Fruit fly (Drosophila melanogaster) whole organism, wandering third instar larva: ENCODE measurements around the gene sing.

Source experiments
- OdsH ChIP-seq: fragments of 200-800 bp; sonication (Bioruptor generic); optimal IDR thresholded peaks from 2 replicates; lab custom pipeline; 2016; ENCODE audit warnings: missing biosample characterization, mild to moderate bottlenecking, missing genetic modification characterization
- dmrt93B ChIP-seq: fragments of 200-800 bp; sonication (Bioruptor generic); optimal IDR thresholded peaks from 2 replicates; lab custom pipeline; 2018; ENCODE audit warnings: missing biosample characterization, mild to moderate bottlenecking, missing genetic modification characterization
- ey ChIP-seq: fragments of 200-800 bp; sonication (Bioruptor generic); optimal IDR thresholded peaks from 2 replicates; lab custom pipeline; 2016; ENCODE audit warnings: missing biosample characterization, missing genetic modification characterization
- fru ChIP-seq: fragments of 200-800 bp; sonication (Bioruptor generic); optimal IDR thresholded peaks from 3 replicates; lab custom pipeline; 2016; ENCODE audit warnings: missing biosample characterization, mild to moderate bottlenecking, missing genetic modification characterization
- lola ChIP-seq: fragments of >200 bp; optimal IDR thresholded peaks from 2 replicates; lab custom pipeline; 2017; ENCODE audit warnings: missing biosample characterization, missing genetic modification characterization
- psq ChIP-seq: fragments of 200-800 bp; sonication (Bioruptor generic); optimal IDR thresholded peaks from 3 replicates; lab custom pipeline; 2017; ENCODE audit warnings: missing biosample characterization, mild to moderate bottlenecking, missing genetic modification characterization, moderate library complexity
- rgr ChIP-seq: fragments of 200-800 bp; sonication (Bioruptor generic); optimal IDR thresholded peaks from 3 replicates; lab custom pipeline; 2016; ENCODE audit warnings: missing biosample characterization, mild to moderate bottlenecking, missing genetic modification characterization
- sage ChIP-seq: fragments of 200-800 bp; sonication (Bioruptor generic); optimal IDR thresholded peaks from 2 replicates; lab custom pipeline; 2016; ENCODE audit warnings: missing biosample characterization, mild to moderate bottlenecking, missing genetic modification characterization
- usp ChIP-seq: fragments of >200 bp; optimal IDR thresholded peaks from 2 replicates; lab custom pipeline; 2017; ENCODE audit warnings: missing biosample characterization, missing genetic modification characterization
- woc ChIP-seq: sonication (Bioruptor generic); optimal IDR thresholded peaks from 2 replicates; lab custom pipeline; 2016; ENCODE audit warnings: missing biosample characterization, mild to moderate bottlenecking, missing genetic modification characterization

DNA sequence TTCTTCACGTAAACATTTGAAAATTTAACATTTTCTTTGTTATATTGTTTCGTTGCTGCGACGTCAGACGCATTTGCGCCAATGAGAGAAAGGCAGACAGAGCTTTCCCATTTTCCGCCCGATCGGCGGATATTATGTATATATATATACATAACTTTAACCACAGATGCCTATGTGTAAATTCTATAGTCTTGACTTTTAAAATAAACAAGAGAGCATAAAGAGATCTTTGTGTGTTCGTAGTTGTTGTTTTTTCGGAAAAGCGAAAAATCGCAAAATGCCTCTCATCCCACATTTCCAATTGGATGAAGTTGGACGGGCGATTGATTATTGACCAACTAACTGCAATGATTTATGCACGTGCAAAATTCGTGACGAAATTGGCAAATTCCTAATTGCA lies 2.4 kb upstream of the sing start, which contains the start of gene CG13012:
- TF ChIP-seq woc (GFP tag; lab: Kevin White, UChicago) (no peak), sage (GFP tag; lab: Kevin White, UChicago) (no peak), ey (GFP tag; lab: Kevin White, UChicago) (no peak), lola (GFP tag; lab: Kevin White, UChicago) (no peak), psq (no peak), rgr (no peak), OdsH (GFP tag; lab: Kevin White, UChicago) (no peak), fru (GFP tag; lab: Kevin White, UChicago) (no peak), dmrt93B (GFP tag; lab: Kevin White, UChicago) (no peak), usp (no peak)
